Worm (Caenorhabditis elegans): Measurements from ENCODE around the gene C06E2.2.
A peak's percentile ranks its signal among the peaks of the same experiment; 100 is the strongest.

Gene C06E2.2

DNA sequence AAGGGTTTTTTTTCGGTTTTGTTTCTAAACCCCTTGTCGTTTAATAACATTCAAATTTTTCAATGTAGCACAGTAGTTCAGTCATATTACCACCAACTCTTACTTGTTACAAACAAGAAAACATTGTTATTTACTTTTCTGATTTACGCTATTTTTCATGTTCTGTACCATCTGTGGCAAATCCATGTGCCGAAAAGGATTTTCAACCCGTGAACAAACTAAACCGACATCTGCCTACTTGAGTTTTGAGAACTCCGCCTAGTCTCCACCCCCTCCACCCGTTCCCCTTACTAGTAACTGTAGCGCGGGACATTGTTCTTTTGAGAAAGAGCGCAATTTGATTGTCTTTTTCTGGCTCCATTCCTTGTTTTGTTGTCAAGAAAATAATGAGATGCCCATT is 25.6 kb downstream of the C06E2.2 start, which contains the start of gene ensh-1:
TSS of gene ensh-1 (plus strand) at position 301 of the 400 bp plus-strand sequence.
- TF ChIP-seq egl-5 (tag; optimal IDR thresholded peaks at IDR 0.05) (no peak), pqm-1 (tag; optimal IDR thresholded peaks at IDR 0.05) (no peak), nhr-23 (tag; optimal IDR thresholded peaks at IDR 0.05) (no peak), elt-2 (tag; optimal IDR thresholded peaks at IDR 0.05) (no peak), ceh-9 (tag; optimal IDR thresholded peaks at IDR 0.05) (no peak)

DNA sequence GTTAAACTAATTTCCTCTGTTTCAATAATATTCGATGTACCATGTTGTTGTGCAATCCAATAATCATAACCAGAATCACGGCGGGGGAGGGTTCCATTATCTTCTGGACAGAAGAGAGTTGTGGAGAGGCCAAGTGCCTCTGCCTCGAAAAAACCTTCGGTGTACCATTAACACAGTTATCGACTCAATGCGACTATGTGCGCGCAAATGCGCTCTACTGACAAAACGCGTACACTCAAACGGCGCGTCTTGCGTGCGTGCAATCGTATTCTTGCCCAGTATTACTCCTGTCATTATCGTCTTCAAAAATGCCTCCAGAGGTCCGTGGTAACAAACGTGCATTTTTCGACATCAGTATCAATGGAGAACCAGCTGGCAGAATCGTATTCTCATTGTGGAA is 31.6 kb downstream of the C06E2.2 start, which contains the start of gene cyn-8:
TSS of gene cyn-8 (plus strand) at position 217 of the 400 bp plus-strand sequence.
- peak; percentile 50 for TF ChIP-seq lin-15B (tag; optimal IDR thresholded peaks at IDR 0.05)
- TF ChIP-seq elt-2 (tag; optimal IDR thresholded peaks at IDR 0.05), result peak; percentile 40
- no peak for TF ChIP-seq tbx-2 (tag; optimal IDR thresholded peaks at IDR 0.05)
- TF ChIP-seq hmg-11 (tag; optimal IDR thresholded peaks at IDR 0.05), result peak; percentile 69
- no peak for TF ChIP-seq jun-1 (tag; optimal IDR thresholded peaks at IDR 0.05)
- peak; percentile 24 for TF ChIP-seq egl-5 (tag; optimal IDR thresholded peaks at IDR 0.05)
- TF ChIP-seq lin-39 (tag; optimal IDR thresholded peaks at IDR 0.05), result peak; percentile 84

DNA sequence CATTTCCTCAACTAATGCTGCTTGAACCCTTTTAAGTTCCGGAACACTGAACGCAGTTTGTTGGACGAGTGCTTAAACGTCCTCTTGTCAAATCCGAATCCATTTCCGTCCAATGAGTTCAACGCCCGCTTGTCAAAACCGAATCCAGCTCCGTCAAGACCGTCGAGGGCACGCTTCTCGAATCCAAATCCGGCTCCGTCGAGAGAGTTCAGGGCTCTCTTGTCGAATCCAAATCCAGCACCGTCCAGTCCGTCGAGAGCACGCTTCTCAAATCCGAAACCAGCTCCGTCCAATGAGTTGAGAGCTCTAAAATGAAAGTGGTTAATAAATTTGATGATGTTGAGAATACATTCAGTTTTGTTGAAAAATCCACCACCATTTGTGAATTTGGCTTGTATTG is 38.3 kb downstream of the C06E2.2 start:
- no peak for TF ChIP-seq unc-62 (GFP tag; optimal IDR thresholded peaks at IDR 0.05)
- no peak for TF ChIP-seq nhr-67 (tag; optimal IDR thresholded peaks at IDR 0.05)
- no peak for TF ChIP-seq pha-4 (tag; optimal IDR thresholded peaks at IDR 0.05)
- TF ChIP-seq ama-1 (optimal IDR thresholded peaks at IDR 0.05), result no peak
- no peak for TF ChIP-seq jun-1 (tag; optimal IDR thresholded peaks at IDR 0.05)
- TF ChIP-seq lsy-12 (tag; optimal IDR thresholded peaks at IDR 0.05), result no peak
- no peak for TF ChIP-seq nhr-237 (tag; optimal IDR thresholded peaks at IDR 0.05)
- no peak for TF ChIP-seq nhr-43 (tag; optimal IDR thresholded peaks at IDR 0.05; ENCODE audit: poor library complexity, severe bottlenecking)
- TF ChIP-seq egl-27 (tag; optimal IDR thresholded peaks at IDR 0.05), result no peak
- no peak for TF ChIP-seq nhr-76 (tag; optimal IDR thresholded peaks at IDR 0.05)
- no peak for TF ChIP-seq egl-5 (tag; optimal IDR thresholded peaks at IDR 0.05)
- TF ChIP-seq eor-1 (tag; optimal IDR thresholded peaks at IDR 0.05), result no peak
- no peak for TF ChIP-seq elt-1 (tag; optimal IDR thresholded peaks at IDR 0.05)

DNA sequence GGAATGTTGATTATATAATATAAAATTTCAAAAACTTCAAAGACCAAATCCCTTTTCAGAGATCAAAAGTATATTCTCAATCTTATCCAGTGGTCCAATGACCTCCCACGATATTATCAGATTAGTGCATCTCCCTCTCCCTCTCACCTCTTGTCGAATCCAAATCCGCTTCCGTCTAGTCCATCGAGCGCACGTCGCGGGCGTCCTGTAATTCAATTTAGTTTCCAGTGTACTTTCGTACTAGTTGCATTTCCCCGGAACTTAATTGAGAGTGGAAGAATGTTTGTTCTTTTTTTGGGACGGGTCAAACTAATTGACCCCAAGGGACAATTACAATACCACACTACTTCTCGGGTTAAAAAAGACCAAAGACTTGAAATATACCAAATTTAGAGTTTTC is 39.3 kb downstream of the C06E2.2 start:
- TF ChIP-seq elt-2 (tag; optimal IDR thresholded peaks at IDR 0.05) (no peak), tbx-2 (tag; optimal IDR thresholded peaks at IDR 0.05) (peak; percentile 13)

DNA sequence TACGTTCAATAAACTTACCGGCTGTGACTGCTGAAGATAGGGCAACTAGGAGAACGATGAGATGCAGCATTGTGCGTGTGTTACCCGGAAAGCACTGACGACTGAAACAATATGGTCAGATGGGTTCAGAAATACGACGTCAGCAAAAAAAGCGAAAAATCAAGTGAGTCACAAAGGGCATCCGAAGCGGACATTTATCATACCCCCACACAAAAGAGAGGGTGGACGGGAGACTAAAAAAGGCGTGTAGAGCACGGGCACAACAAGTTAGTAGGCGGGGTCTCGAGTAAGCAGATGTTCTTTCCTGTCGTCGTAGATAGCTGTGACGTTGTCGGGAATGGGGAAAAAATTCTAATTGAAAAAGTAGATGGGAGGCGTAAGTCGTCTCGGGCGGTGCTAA is 39.9 kb downstream of the C06E2.2 start, which contains the start of gene nlp-14:
TSS of gene nlp-14 (minus strand) at position 101 of the 400 bp plus-strand sequence.
- TF ChIP-seq nfya-1 (tag; optimal IDR thresholded peaks at IDR 0.05; ENCODE audit: insufficient read depth) (no peak), nhr-12 (tag; optimal IDR thresholded peaks at IDR 0.05) (no peak)

DNA sequence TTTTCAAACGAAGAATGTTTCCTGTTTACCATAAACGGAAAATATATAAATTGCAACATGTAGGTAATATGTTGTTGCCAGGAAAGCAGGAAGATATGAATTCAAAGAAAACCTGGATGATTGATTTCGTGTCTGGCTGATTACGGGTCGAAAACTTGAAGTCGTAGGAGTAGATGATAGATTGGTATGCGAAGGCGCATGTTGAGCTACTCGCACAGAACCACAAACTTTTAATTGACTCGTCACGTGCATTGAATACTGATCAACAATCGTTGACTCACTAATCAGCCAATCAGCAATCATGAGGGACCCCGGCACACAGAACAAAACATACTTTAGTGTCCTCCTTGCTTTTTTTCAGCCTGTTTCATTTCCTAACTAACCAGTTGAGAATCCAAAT is 41.8 kb downstream of the C06E2.2 start:
- TF ChIP-seq mml-1 (tag; optimal IDR thresholded peaks at IDR 0.05) (no peak), nfya-1 (tag; optimal IDR thresholded peaks at IDR 0.05; ENCODE audit: insufficient read depth) (no peak)

DNA sequence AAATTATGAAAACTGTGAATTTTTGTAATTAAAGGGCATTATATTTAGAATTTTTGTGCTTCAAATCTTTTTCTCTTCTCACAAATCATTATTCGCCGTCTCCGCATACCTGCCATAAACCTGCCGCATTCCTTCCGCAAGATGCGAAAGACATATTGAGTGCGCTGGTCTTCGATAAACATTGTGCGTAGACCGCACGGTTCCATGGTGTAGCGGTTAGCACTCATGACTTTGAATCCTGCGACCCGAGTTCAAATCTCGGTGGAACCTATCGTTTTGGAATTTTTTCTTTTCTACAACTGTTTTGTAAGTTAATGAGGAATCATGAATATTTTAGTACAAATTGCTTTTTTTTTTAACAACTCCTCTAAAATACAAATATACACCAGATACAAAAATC is 46.0 kb downstream of the C06E2.2 start:
- TF ChIP-seq hmg-11 (tag; optimal IDR thresholded peaks at IDR 0.05), result peak; percentile 4
- no peak for TF ChIP-seq nhr-25 (tag; optimal IDR thresholded peaks at IDR 0.05)

DNA sequence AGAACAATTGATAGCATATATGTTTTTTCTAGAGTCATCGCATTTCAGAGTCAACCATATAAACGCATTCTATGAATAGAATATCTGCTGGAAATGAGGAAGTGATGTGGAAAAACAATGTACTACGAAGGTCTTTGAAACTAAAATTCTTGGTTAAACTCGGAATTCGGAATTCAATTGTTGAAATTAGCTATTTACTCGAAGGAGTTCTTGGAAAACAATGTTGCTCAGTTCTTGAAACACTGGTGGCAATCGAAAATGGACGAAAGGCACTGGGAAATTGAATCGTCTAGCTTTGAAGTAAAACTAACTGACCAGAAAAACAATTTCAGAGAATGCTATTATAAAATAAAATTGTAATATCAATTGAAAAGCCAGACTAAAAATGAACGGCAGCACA is 46.9 kb downstream of the C06E2.2 start:
- TF ChIP-seq lsy-12 (tag; optimal IDR thresholded peaks at IDR 0.05) (no peak), hmg-11 (tag; optimal IDR thresholded peaks at IDR 0.05) (no peak), nhr-11 (tag; optimal IDR thresholded peaks at IDR 0.05) (no peak), tbx-2 (tag; optimal IDR thresholded peaks at IDR 0.05) (peak; percentile 4)

DNA sequence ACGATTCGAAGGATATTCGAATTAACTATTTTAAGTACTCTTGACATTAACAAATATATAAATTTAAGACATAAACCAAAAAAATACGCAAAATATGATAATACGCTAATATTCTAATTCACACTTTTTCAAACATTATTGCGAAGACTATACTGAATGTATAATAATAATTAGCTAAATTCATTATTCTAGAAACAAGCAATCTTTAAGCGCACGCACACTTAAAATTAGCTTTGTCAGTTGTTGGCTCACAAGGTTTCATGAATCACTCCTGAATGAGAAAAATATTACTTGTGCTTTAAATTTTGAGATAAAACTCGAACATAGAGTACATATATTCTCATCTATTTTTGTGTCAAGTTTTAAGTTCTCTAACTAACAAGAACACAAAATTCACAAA is 47.4 kb downstream of the C06E2.2 start:
- TF ChIP-seq unc-62 (GFP tag; optimal IDR thresholded peaks at IDR 0.05) (no peak), jun-1 (tag; optimal IDR thresholded peaks at IDR 0.05) (no peak), eor-1 (tag; optimal IDR thresholded peaks at IDR 0.05) (no peak)
